Worm (Caenorhabditis elegans) whole organism, young adult: ENCODE measurements around the gene ubxn-4.

Experiments used
- B0336.3 ChIP-seq: fragments of 200-800 bp; sonication (Bioruptor generic); IDR thresholded peaks from 2 replicates; pipeline ENCODE4 v1.3.6; 2022; ENCODE audit warnings: missing genetic modification characterization, missing compliant biosample characterization
- F33H1.4 ChIP-seq: fragments of 200-800 bp; sonication (Bioruptor generic); IDR thresholded peaks from 2 replicates; pipeline ENCODE4 v1.3.6; 2022; ENCODE audit warnings: missing genetic modification reagents, missing genetic modification characterization, missing compliant biosample characterization
- F39B2.1 ChIP-seq: fragments of 200-800 bp; sonication (Bioruptor generic); IDR thresholded peaks from 2 replicates; pipeline ENCODE4 v1.3.6; 2022; ENCODE audit warnings: missing genetic modification reagents, missing genetic modification characterization, missing compliant biosample characterization
- F57C9.4 ChIP-seq: sonication (generic microtip); optimal IDR thresholded peaks from 2 replicates; lab custom pipeline; 2017; ENCODE audit warnings: mild to moderate bottlenecking, missing genetic modification characterization, missing compliant biosample characterization
- K12H6.12 ChIP-seq: fragments of 200-800 bp; sonication (Bioruptor generic); optimal IDR thresholded peaks from 2 replicates; lab custom pipeline; 2018; ENCODE audit warnings: mild to moderate bottlenecking, missing genetic modification characterization, missing compliant biosample characterization
- Y53G8AR.9 ChIP-seq: fragments of 200-800 bp; sonication (Bioruptor generic); conservative IDR thresholded peaks from 2 replicates; pipeline ENCODE4 v1.3.6; 2022; ENCODE audit warnings: missing genetic modification reagents, missing genetic modification characterization, missing compliant biosample characterization
- Y79H2A.3 ChIP-seq: fragments of 200-800 bp; sonication (Bioruptor generic); conservative IDR thresholded peaks from 2 replicates; pipeline ENCODE4 v1.3.6; 2022; ENCODE audit warnings: missing genetic modification reagents, missing genetic modification characterization, missing compliant biosample characterization
- ZK185.1 ChIP-seq: sonication (generic microtip); optimal IDR thresholded peaks from 2 replicates; lab custom pipeline; 2016; ENCODE audit warnings: mild to moderate bottlenecking, missing genetic modification characterization, missing compliant biosample characterization; ENCODE audit not compliant: poor library complexity, severe bottlenecking
- ama-1 ChIP-seq, 3 experiments: fragments of 150-350 bp in 1 of 3; sonication (generic microtip) in 2 of 3; optimal IDR thresholded peaks; 2 replicates each; lab custom pipeline; 2014 to 2018; ENCODE audit warnings: missing biosample characterization in 2 of 3, missing genetic modification characterization in 2 of 3, missing genetic modification reagents in 2 of 3
- attf-3 ChIP-seq: fragments of 200-800 bp; sonication (Bioruptor generic); conservative IDR thresholded peaks from 2 replicates; pipeline ENCODE4 v1.3.6; 2022; ENCODE audit warnings: missing genetic modification reagents, missing genetic modification characterization, missing compliant biosample characterization
- attf-5 ChIP-seq: fragments of 200-800 bp; sonication (Bioruptor generic); optimal IDR thresholded peaks from 2 replicates; lab custom pipeline; 2018; ENCODE audit warnings: mild to moderate bottlenecking, missing genetic modification characterization, missing compliant biosample characterization
- cebp-1 ChIP-seq, 2 experiments: fragments of 200-800 bp in 1 of 2; sonication (Bioruptor generic) in 1 of 2; sonication (generic microtip) in 1 of 2; IDR thresholded peaks in 1 of 2; optimal IDR thresholded peaks in 1 of 2; 2 replicates each; pipeline versions ENCODE4 v1.3.6 to Lab custom; 2017 to 2022; ENCODE audit warnings: missing compliant biosample characterization in 2 of 2, missing genetic modification characterization in 2 of 2, mild to moderate bottlenecking in 1 of 2, missing genetic modification reagents in 1 of 2, moderate library complexity in 1 of 2
- ceh-27 ChIP-seq: fragments of 200-800 bp; sonication (Bioruptor generic); optimal IDR thresholded peaks from 2 replicates; lab custom pipeline; 2018; ENCODE audit warnings: mild to moderate bottlenecking, missing genetic modification characterization, moderate library complexity, missing compliant biosample characterization
- ceh-58 ChIP-seq: fragments of 200-800 bp; sonication (Bioruptor generic); IDR thresholded peaks from 2 replicates; pipeline ENCODE4 v1.3.6; 2022; ENCODE audit warnings: missing genetic modification characterization, missing compliant biosample characterization
- chd-7 ChIP-seq: sonication (generic microtip); optimal IDR thresholded peaks from 2 replicates; lab custom pipeline; 2016; ENCODE audit warnings: mild to moderate bottlenecking, missing genetic modification characterization, moderate library complexity, missing compliant biosample characterization
- die-1 ChIP-seq: sonication (generic microtip); optimal IDR thresholded peaks from 2 replicates; lab custom pipeline; 2016; ENCODE audit warnings: missing genotype, mild to moderate bottlenecking, missing genetic modification characterization, missing compliant biosample characterization
- dox-1 ChIP-seq: fragments of 200-800 bp; sonication (Bioruptor generic); IDR thresholded peaks from 2 replicates; pipeline ENCODE4 v1.3.6; 2022; ENCODE audit warnings: missing genetic modification reagents, missing genetic modification characterization, missing compliant biosample characterization
- dpl-1 ChIP-seq: fragments of 150-350 bp; optimal IDR thresholded peaks from 2 replicates; lab custom pipeline; 2014; ENCODE audit warnings: missing biosample characterization, missing genetic modification reagents, missing genetic modification characterization
- egl-44 ChIP-seq: fragments of 200-800 bp; sonication (Bioruptor generic); IDR thresholded peaks from 2 replicates; pipeline ENCODE4 v1.3.6; 2022; ENCODE audit warnings: missing genetic modification reagents, missing genetic modification characterization, missing compliant biosample characterization
- egrh-3 ChIP-seq: fragments of 200-800 bp; sonication (Bioruptor generic); IDR thresholded peaks from 2 replicates; pipeline ENCODE4 v1.3.6; 2022; ENCODE audit warnings: missing genetic modification reagents, missing genetic modification characterization, missing compliant biosample characterization
- ekl-4 ChIP-seq: fragments of 200-800 bp; sonication (Bioruptor generic); IDR thresholded peaks from 2 replicates; pipeline ENCODE4 v1.3.6; 2022; ENCODE audit warnings: missing genetic modification reagents, missing genetic modification characterization, missing compliant biosample characterization
- gei-17 ChIP-seq: fragments of 200-800 bp; sonication (Bioruptor generic); optimal IDR thresholded peaks from 2 replicates; lab custom pipeline; 2018; ENCODE audit warnings: mild to moderate bottlenecking, missing genetic modification characterization, missing compliant biosample characterization
- hmg-1.2 ChIP-seq: fragments of 200-800 bp; sonication (Bioruptor generic); IDR thresholded peaks from 2 replicates; pipeline ENCODE4 v1.3.6; 2022; ENCODE audit warnings: missing genetic modification reagents, missing genetic modification characterization, missing compliant biosample characterization
- lag-1 ChIP-seq: fragments of 200-800 bp; sonication (Bioruptor generic); IDR thresholded peaks from 2 replicates; pipeline ENCODE4 v1.3.6; 2022; ENCODE audit warnings: missing genetic modification reagents, missing genetic modification characterization, missing compliant biosample characterization
- let-607 ChIP-seq, 2 experiments: fragments of 200-800 bp in 1 of 2; sonication (Bioruptor generic) in 1 of 2; sonication (generic microtip) in 1 of 2; optimal IDR thresholded peaks; 2 replicates each; lab custom pipeline; 2016 to 2018; ENCODE audit warnings: mild to moderate bottlenecking in 2 of 2, missing compliant biosample characterization in 2 of 2, missing genetic modification characterization in 2 of 2, moderate library complexity in 2 of 2, missing genotype in 1 of 2
- lin-35 ChIP-seq, 3 experiments: fragments of 150-350 bp in 2 of 3; sonication (generic microtip) in 1 of 3; optimal IDR thresholded peaks; 2 replicates each; lab custom pipeline; 2014 to 2018; ENCODE audit warnings: missing biosample characterization in 3 of 3, missing genetic modification characterization in 3 of 3, missing genetic modification reagents in 3 of 3
- lin-40 ChIP-seq: sonication (generic microtip); optimal IDR thresholded peaks from 2 replicates; lab custom pipeline; 2016; ENCODE audit warnings: missing genetic modification characterization, mild to moderate bottlenecking, missing compliant biosample characterization, missing genotype, missing genetic modification reagents
- madf-10 ChIP-seq: sonication (generic microtip); optimal IDR thresholded peaks from 2 replicates; lab custom pipeline; 2016; ENCODE audit warnings: mild to moderate bottlenecking, missing genetic modification characterization, missing compliant biosample characterization
- mcd-1 ChIP-seq: fragments of 200-800 bp; sonication (Bioruptor generic); IDR thresholded peaks from 2 replicates; pipeline ENCODE4 v1.3.6; 2022; ENCODE audit warnings: missing genetic modification reagents, missing genetic modification characterization, missing compliant biosample characterization
- mel-28 ChIP-seq: sonication (generic microtip); optimal IDR thresholded peaks from 2 replicates; lab custom pipeline; 2016; ENCODE audit warnings: borderline replicate concordance, mild to moderate bottlenecking, missing genetic modification characterization, missing compliant biosample characterization
- mes-4 ChIP-seq: sonication (generic microtip); optimal IDR thresholded peaks from 2 replicates; lab custom pipeline; 2016; ENCODE audit warnings: missing genotype, missing genetic modification characterization, missing compliant biosample characterization
- nfyb-1 ChIP-seq: fragments of 200-800 bp; sonication (Bioruptor generic); IDR thresholded peaks from 2 replicates; pipeline ENCODE4 v1.3.6; 2022; ENCODE audit warnings: missing genetic modification reagents, missing genetic modification characterization, missing compliant biosample characterization
- nhr-80 ChIP-seq: sonication (generic microtip); optimal IDR thresholded peaks from 2 replicates; lab custom pipeline; 2016; ENCODE audit warnings: missing genetic modification characterization, missing compliant biosample characterization
- nhr-90 ChIP-seq: sonication (generic microtip); optimal IDR thresholded peaks from 2 replicates; lab custom pipeline; 2016; ENCODE audit warnings: missing genotype, mild to moderate bottlenecking, missing genetic modification characterization, missing compliant biosample characterization
- rcor-1 ChIP-seq: fragments of 200-800 bp; sonication (Bioruptor generic); IDR thresholded peaks from 2 replicates; pipeline ENCODE4 v1.3.6; 2022; ENCODE audit warnings: missing genetic modification reagents, missing genetic modification characterization, missing compliant biosample characterization
- repo-1 ChIP-seq: sonication (generic microtip); optimal IDR thresholded peaks from 2 replicates; lab custom pipeline; 2017; ENCODE audit warnings: mild to moderate bottlenecking, missing genetic modification characterization, missing compliant biosample characterization
- sdz-38 ChIP-seq: sonication (generic microtip); optimal IDR thresholded peaks from 2 replicates; lab custom pipeline; 2016; ENCODE audit warnings: missing genotype, missing genetic modification characterization, missing compliant biosample characterization
- snpc-1.3 ChIP-seq: sonication (generic microtip); optimal IDR thresholded peaks from 2 replicates; lab custom pipeline; 2017; ENCODE audit warnings: missing genetic modification characterization, mild to moderate bottlenecking, missing compliant biosample characterization, antibody characterized with exemption, moderate library complexity, missing genotype, missing genetic modification reagents; ENCODE audit not compliant: insufficient read depth
- snpc-3.4 ChIP-seq: sonication (generic microtip); optimal IDR thresholded peaks from 2 replicates; lab custom pipeline; 2017; ENCODE audit warnings: missing genetic modification characterization, mild to moderate bottlenecking, missing compliant biosample characterization, antibody characterized with exemption, moderate library complexity, missing genotype, missing genetic modification reagents
- snpc-4 ChIP-seq, 5 experiments: fragments of 150-350 bp in 1 of 5; sonication (generic microtip) in 4 of 5; optimal IDR thresholded peaks; 2 replicates each; lab custom pipeline; 2014 to 2018; ENCODE audit warnings: missing genetic modification characterization in 5 of 5, missing biosample characterization in 3 of 5, antibody characterized with exemption in 2 of 5, mild to moderate bottlenecking in 2 of 5, missing compliant biosample characterization in 2 of 5, missing genotype in 2 of 5, moderate library complexity in 2 of 5, missing genetic modification reagents in 1 of 5
- somi-1 ChIP-seq: fragments of 200-800 bp; sonication (Bioruptor generic); optimal IDR thresholded peaks from 2 replicates; lab custom pipeline; 2018; ENCODE audit warnings: mild to moderate bottlenecking, missing genetic modification characterization, missing compliant biosample characterization
- zfh-2 ChIP-seq: fragments of 200-800 bp; sonication (Bioruptor generic); conservative IDR thresholded peaks from 2 replicates; pipeline ENCODE4 v1.3.6; 2022; ENCODE audit warnings: missing genetic modification reagents, missing genetic modification characterization, missing compliant biosample characterization
- ztf-18 ChIP-seq: sonication (generic microtip); optimal IDR thresholded peaks from 2 replicates; lab custom pipeline; 2016; ENCODE audit warnings: missing genotype, mild to moderate bottlenecking, missing genetic modification characterization, missing compliant biosample characterization
- ztf-25 ChIP-seq: fragments of 200-800 bp; sonication (Bioruptor generic); IDR thresholded peaks from 2 replicates; pipeline ENCODE4 v1.3.6; 2022; ENCODE audit warnings: missing genetic modification reagents, missing genetic modification characterization, missing compliant biosample characterization
- ztf-26 ChIP-seq: sonication (generic microtip); optimal IDR thresholded peaks from 2 replicates; lab custom pipeline; 2017; ENCODE audit warnings: missing genetic modification characterization, missing compliant biosample characterization

The ubxn-4 gene

DNA sequence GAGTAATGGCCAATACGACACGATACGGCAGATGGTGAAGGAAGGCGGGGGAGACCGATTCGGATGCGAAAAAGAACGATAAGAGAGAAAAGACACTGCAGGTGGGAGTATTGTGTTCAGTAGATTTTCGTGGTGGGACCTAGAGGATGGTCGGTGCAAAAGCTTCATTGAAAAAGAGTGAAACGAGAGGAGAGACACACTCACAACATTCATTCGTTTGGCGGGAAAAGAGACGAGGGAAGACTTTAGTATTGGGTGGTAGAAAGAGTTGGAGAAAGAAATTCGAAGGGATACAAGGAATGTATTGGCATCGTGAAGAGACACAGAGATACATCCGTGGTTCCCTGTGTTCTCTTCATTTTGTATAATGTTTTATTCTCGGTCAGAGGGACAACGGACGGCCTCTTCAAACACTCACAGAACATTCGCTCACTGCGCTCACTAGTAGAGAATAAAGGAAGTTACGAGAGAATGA, 48.9 kb downstream of the ubxn-4 start:
- TF ChIP-seq ekl-4 (GFP tag; lab: Robert Waterston, UW), result peak; percentile 65; the same call in 1 of the 2 replicates
- TF ChIP-seq ztf-26, result peak; percentile 44
- peak; percentile 53 for TF ChIP-seq ZK185.1 (tag; lab: Kevin White, UChicago)
- peak; percentile 54 for TF ChIP-seq madf-10
- TF ChIP-seq mel-28 (tag; lab: Kevin White, UChicago), result no peak
- TF ChIP-seq gei-17 (GFP tag; lab: Kevin White, UChicago), result peak; percentile 8
- peak; percentile 43; the same call in 1 of the 2 replicates for TF ChIP-seq zfh-2 (GFP tag; lab: Robert Waterston, UW)
- peak; percentile 65 for TF ChIP-seq ceh-27 (GFP tag; lab: Kevin White, UChicago)
- no peak for TF ChIP-seq sdz-38
- no peak for TF ChIP-seq F39B2.1
- TF ChIP-seq F33H1.4 (GFP tag; lab: Robert Waterston, UW), result peak; percentile 22; the same call in 1 of the 2 replicates
- 0 out of 2 replicates have a peak, but pooled peaks have one; percentile 21 for TF ChIP-seq attf-3
- no peak for TF ChIP-seq cebp-1 (GFP tag; IDR thresholded peaks at IDR 0.05; lab: Robert Waterston, UW)
- TF ChIP-seq cebp-1 (tag; optimal IDR thresholded peaks at IDR 0.05; lab: Kevin White, UChicago), result peak; percentile 77
- TF ChIP-seq lag-1 (GFP tag; lab: Robert Waterston, UW), result no peak
- no peak for TF ChIP-seq mes-4 (tag; lab: Kevin White, UChicago)
- TF ChIP-seq egrh-3 (GFP tag; lab: Robert Waterston, UW), result 0 out of 2 replicates have a peak, but pooled peaks have one; percentile 16
- peak; percentile 73 for TF ChIP-seq K12H6.12
- TF ChIP-seq ztf-18 (tag; lab: Kevin White, UChicago), result peak; percentile 20
- peak; percentile 39 for TF ChIP-seq somi-1 (GFP tag; lab: Kevin White, UChicago)
- no peak for TF ChIP-seq rcor-1
- TF ChIP-seq ceh-58, result no peak
- no peak for TF ChIP-seq snpc-4 (GFP tag; optimal IDR thresholded peaks at IDR 0.05; lab: Kevin White, UChicago)
- TF ChIP-seq snpc-4 (tag; optimal IDR thresholded peaks at IDR 0.05; lab: Kevin White, UChicago), result peak in 3 of 4 experiments; percentile 5 to 46 (median 39)
- TF ChIP-seq B0336.3 (GFP tag; lab: Robert Waterston, UW), result peak; percentile 62; the same call in 1 of the 2 replicates
- TF ChIP-seq snpc-1.3 (tag; lab: Kevin White, UChicago), result peak; percentile 12
- TF ChIP-seq ztf-25 (GFP tag; lab: Robert Waterston, UW), result no peak
- TF ChIP-seq nfyb-1 (GFP tag; lab: Robert Waterston, UW), result 0 out of 2 replicates have a peak, but pooled peaks have one; percentile 54
- TF ChIP-seq Y53G8AR.9 (GFP tag; lab: Robert Waterston, UW), result 0 out of 2 replicates have a peak, but pooled peaks have one; percentile 40
- peak; percentile 31 for TF ChIP-seq dpl-1 (GFP tag; lab: Kevin White, UChicago)
- TF ChIP-seq egl-44 (GFP tag; lab: Robert Waterston, UW), result 0 out of 2 replicates have a peak, but pooled peaks have one; percentile 25
- TF ChIP-seq attf-5 (GFP tag; lab: Kevin White, UChicago), result peak; percentile 79
- peak in 1 of 3 experiments; percentile 50 for TF ChIP-seq lin-35 (GFP tag; optimal IDR thresholded peaks at IDR 0.05; lab: Kevin White, UChicago)
- TF ChIP-seq dox-1 (GFP tag; lab: Robert Waterston, UW), result peak; percentile 59
- peak; percentile 47; the same call in 1 of the 2 replicates for TF ChIP-seq mcd-1 (GFP tag; lab: Robert Waterston, UW)
- peak in 1 of 2 experiments; percentile 44 for TF ChIP-seq let-607 (tag; optimal IDR thresholded peaks at IDR 0.05; lab: Kevin White, UChicago)
- TF ChIP-seq nhr-80 (tag; lab: Kevin White, UChicago), result peak; percentile 78
- peak; percentile 57 for TF ChIP-seq lin-40 (tag; lab: Kevin White, UChicago)
- peak; percentile 80; the same call in 1 of the 2 replicates for TF ChIP-seq hmg-1.2 (GFP tag; lab: Robert Waterston, UW)
- TF ChIP-seq F57C9.4, result no peak
- no peak for TF ChIP-seq Y79H2A.3 (GFP tag; lab: Robert Waterston, UW)
- peak; percentile 26 for TF ChIP-seq snpc-3.4
- TF ChIP-seq ama-1 (optimal IDR thresholded peaks at IDR 0.05; lab: Kevin White, UChicago), result peak; percentile 32
- TF ChIP-seq ama-1 (GFP tag; optimal IDR thresholded peaks at IDR 0.05; lab: Kevin White, UChicago), result no peak
- peak; percentile 24 for TF ChIP-seq chd-7 (tag; lab: Kevin White, UChicago)
- TF ChIP-seq die-1 (tag; lab: Kevin White, UChicago), result peak; percentile 22
- peak; percentile 34 for TF ChIP-seq repo-1 (tag; lab: Kevin White, UChicago)
- TF ChIP-seq nhr-90 (tag; lab: Kevin White, UChicago), result no peak
